Fruit fly (Drosophila melanogaster): ENCODE data around the gene t-Grip91.

The t-Grip91 gene

dm6 chr2L:15762466-15762865 is 21.4 kb upstream of the t-Grip91 start, which contains the start of gene Gli (continued):
- TF ChIP-seq pnt (GFP tag; optimal IDR thresholded peaks at IDR 0.05): no peak
- TF ChIP-seq slp2 (GFP tag; optimal IDR thresholded peaks at IDR 0.05): no peak
- TF ChIP-seq CG5245 (GFP tag; optimal IDR thresholded peaks at IDR 0.05): no peak
- TF ChIP-seq Ets65A (GFP tag): no peak
- no peak for TF ChIP-seq slou (GFP tag; optimal IDR thresholded peaks at IDR 0.05)
- no peak for TF ChIP-seq CG10462 (GFP tag; optimal IDR thresholded peaks at IDR 0.05)
- 0 out of 3 replicates have a peak, but pooled peaks have one; percentile 28 for TF ChIP-seq CG11695 (GFP tag; IDR thresholded peaks at IDR 0.05)
- no peak for TF ChIP-seq CG17361 (GFP tag; IDR thresholded peaks at IDR 0.05)
- TF ChIP-seq CG9609 (GFP tag; optimal IDR thresholded peaks at IDR 0.05): no peak
- peak; percentile 46 for TF ChIP-seq CG33213 (GFP tag; optimal IDR thresholded peaks at IDR 0.05)
- TF ChIP-seq nom (GFP tag; optimal IDR thresholded peaks at IDR 0.05): peak; percentile 27
- no peak for TF ChIP-seq danr (GFP tag; IDR thresholded peaks at IDR 0.05)
- no peak for TF ChIP-seq toy (GFP tag; IDR thresholded peaks at IDR 0.05)
- peak; percentile 70 to 84 for TF ChIP-seq Trl (optimal IDR thresholded peaks at IDR 0.05)
- TF ChIP-seq Trl (GFP tag; optimal IDR thresholded peaks at IDR 0.05): peak; percentile 40
- no peak for TF ChIP-seq CG31388 (GFP tag; optimal IDR thresholded peaks at IDR 0.05)
- TF ChIP-seq CTCF (GFP tag; optimal IDR thresholded peaks at IDR 0.05): no peak
- no peak for TF ChIP-seq Hmr (GFP tag; optimal IDR thresholded peaks at IDR 0.05)
- no peak for TF ChIP-seq fd3F (GFP tag; optimal IDR thresholded peaks at IDR 0.05)
- no peak for TF ChIP-seq CG11504 (tag; optimal IDR thresholded peaks at IDR 0.05)
- 0 out of 2 replicates have a peak, but pooled peaks have one; percentile 12 for TF ChIP-seq ranshi (GFP tag; IDR thresholded peaks at IDR 0.05)
- peak; percentile 28 for TF ChIP-seq CG6854 (GFP tag; optimal IDR thresholded peaks at IDR 0.05)
- peak in 1 of 3 experiments; percentile 80 for TF ChIP-seq Stat92E (GFP tag; optimal IDR thresholded peaks at IDR 0.05)
- TF ChIP-seq CG12236 (GFP tag; optimal IDR thresholded peaks at IDR 0.05): no peak
- no peak for TF ChIP-seq D19B (GFP tag; optimal IDR thresholded peaks at IDR 0.05)
- no peak for TF ChIP-seq CG6254 (GFP tag; optimal IDR thresholded peaks at IDR 0.05)
- no peak for TF ChIP-seq CG14667 (GFP tag; IDR thresholded peaks at IDR 0.05)
- peak; percentile 76 for TF ChIP-seq MTF-1 (GFP tag; optimal IDR thresholded peaks at IDR 0.05; ENCODE audit: borderline replicate concordance)
- peak; percentile 52 for TF ChIP-seq unc-4 (GFP tag; IDR thresholded peaks at IDR 0.05; ENCODE audit: partially characterized antibody)
- TF ChIP-seq vnd (GFP tag; IDR thresholded peaks at IDR 0.05; ENCODE audit: partially characterized antibody): 0 out of 3 replicates have a peak, but pooled peaks have one; percentile 11
- no peak for TF ChIP-seq CG8944 (GFP tag; optimal IDR thresholded peaks at IDR 0.05)
- TF ChIP-seq Opbp (GFP tag; IDR thresholded peaks at IDR 0.05; ENCODE audit: partially characterized antibody): peak; percentile 63; the same call in 2 of the 3 replicates
- peak; percentile 61 for TF ChIP-seq Side (GFP tag; optimal IDR thresholded peaks at IDR 0.05)
- TF ChIP-seq Hand (GFP tag; optimal IDR thresholded peaks at IDR 0.05): no peak
- peak; percentile 50; the same call in 1 of the 3 replicates for TF ChIP-seq CG6791 (GFP tag; IDR thresholded peaks at IDR 0.05; ENCODE audit: partially characterized antibody)
- TF ChIP-seq CG3995 (GFP tag; optimal IDR thresholded peaks at IDR 0.05): no peak
- TF ChIP-seq Abd-B (GFP tag; optimal IDR thresholded peaks at IDR 0.05): no peak
- TF ChIP-seq Dbx (GFP tag; IDR thresholded peaks at IDR 0.05): peak; percentile 73; the same call in 2 of the 3 replicates
- TF ChIP-seq dmrt99B (tag; optimal IDR thresholded peaks at IDR 0.05): no peak
- TF ChIP-seq CG7987 (GFP tag; optimal IDR thresholded peaks at IDR 0.05): peak; percentile 59
- no peak for TF ChIP-seq CG3838 (GFP tag; optimal IDR thresholded peaks at IDR 0.05)
- no peak for TF ChIP-seq ind (GFP tag; optimal IDR thresholded peaks at IDR 0.05)
- TF ChIP-seq bab2 (GFP tag; optimal IDR thresholded peaks at IDR 0.05): no peak
- no peak for TF ChIP-seq emc (GFP tag; optimal IDR thresholded peaks at IDR 0.05)
- no peak for TF ChIP-seq CG8281 (tag; optimal IDR thresholded peaks at IDR 0.05)
- TF ChIP-seq Hsf (GFP tag; optimal IDR thresholded peaks at IDR 0.05): no peak
- peak; percentile 46 for TF ChIP-seq E2f2 (GFP tag; IDR thresholded peaks at IDR 0.05)
- peak; percentile 45; the same call in 1 of the 4 replicates for TF ChIP-seq Gug (GFP tag; IDR thresholded peaks at IDR 0.05)
- TF ChIP-seq Dip2 (GFP tag; IDR thresholded peaks at IDR 0.05): no peak
- peak; percentile 47 for TF ChIP-seq ac (GFP tag; optimal IDR thresholded peaks at IDR 0.05)
- TF ChIP-seq CG7372 (GFP tag; IDR thresholded peaks at IDR 0.05): no peak
- no peak for TF ChIP-seq lola (GFP tag; optimal IDR thresholded peaks at IDR 0.05)
